Worm (Caenorhabditis elegans): Measurements from ENCODE around the gene lgc-56.

DNA sequence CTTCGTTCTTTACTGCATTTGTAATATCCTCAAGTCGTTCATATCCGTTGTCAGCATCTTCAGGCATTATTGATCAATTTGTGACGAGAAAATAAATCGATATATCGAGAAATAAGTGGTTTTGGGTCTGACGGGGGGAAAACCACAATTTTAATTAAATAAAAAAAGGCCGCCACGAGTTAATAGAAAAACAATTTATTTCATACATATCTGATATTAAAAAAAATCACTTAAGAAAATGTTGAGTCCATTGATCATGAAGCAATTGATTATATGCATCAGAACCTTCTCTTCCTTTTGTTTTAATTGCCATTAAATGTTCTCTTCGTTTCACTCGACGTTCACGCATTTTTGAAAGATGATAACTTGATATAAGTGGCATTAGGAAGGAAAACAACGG lies 18.2 kb downstream of the lgc-56 start, which contains the start of gene F58A6.5:
- TF ChIP-seq lin-15B (tag; optimal IDR thresholded peaks at IDR 0.05) (no peak), nhr-76 (tag; optimal IDR thresholded peaks at IDR 0.05) (no peak), nhr-237 (tag; optimal IDR thresholded peaks at IDR 0.05) (no peak), unc-130 (GFP tag; optimal IDR thresholded peaks at IDR 0.05) (no peak), ztf-11 (tag; optimal IDR thresholded peaks at IDR 0.05) (no peak), ama-1 (optimal IDR thresholded peaks at IDR 0.05) (no peak), ces-1 (GFP tag; optimal IDR thresholded peaks at IDR 0.05) (no peak), pqm-1 (tag; optimal IDR thresholded peaks at IDR 0.05) (no peak), hlh-30 (tag; optimal IDR thresholded peaks at IDR 0.05; ENCODE audit: insufficient read depth) (no peak), fos-1 (tag; optimal IDR thresholded peaks at IDR 0.05) (no peak), pha-4 (GFP tag; IDR thresholded peaks at IDR 0.05) (no peak), pha-4 (tag; optimal IDR thresholded peaks at IDR 0.05) (no peak), nhr-11 (tag; optimal IDR thresholded peaks at IDR 0.05) (no peak), T20F7.1 (GFP tag; optimal IDR thresholded peaks at IDR 0.05) (no peak), mep-1 (tag; optimal IDR thresholded peaks at IDR 0.05) (no peak)
